Worm (Caenorhabditis elegans) whole organism, mixed stage, embryonic: ENCODE measurements around the gene C53B7.6.

ENCODE experiments used
- blmp-1 ChIP-seq: fragments of 150-350 bp; optimal IDR thresholded peaks from 2 replicates; lab custom pipeline; 2014; ENCODE audit warnings: missing biosample characterization, missing genetic modification characterization
- ces-1 ChIP-seq: fragments of 150-350 bp; optimal IDR thresholded peaks from 2 replicates; lab custom pipeline; 2014; ENCODE audit warnings: missing biosample characterization, missing genetic modification reagents, missing genetic modification characterization
- elt-1 ChIP-seq: sonication (generic microtip); optimal IDR thresholded peaks from 2 replicates; lab custom pipeline; 2017; ENCODE audit warnings: missing genetic modification characterization, mild to moderate bottlenecking, missing compliant biosample characterization, antibody characterized with exemption, moderate library complexity, borderline replicate concordance; ENCODE audit not compliant: insufficient read depth
- nhr-28 ChIP-seq: fragments of 150-350 bp; optimal IDR thresholded peaks from 2 replicates; lab custom pipeline; 2014; ENCODE audit warnings: missing biosample characterization, missing genetic modification characterization
- snpc-4 ChIP-seq: fragments of 150-350 bp; optimal IDR thresholded peaks from 2 replicates; lab custom pipeline; 2014; ENCODE audit warnings: missing biosample characterization, missing genetic modification characterization
- unc-62 ChIP-seq: fragments of 150-350 bp; optimal IDR thresholded peaks from 2 replicates; lab custom pipeline; 2014; ENCODE audit warnings: missing biosample characterization, missing genetic modification reagents, missing genetic modification characterization

DNA sequence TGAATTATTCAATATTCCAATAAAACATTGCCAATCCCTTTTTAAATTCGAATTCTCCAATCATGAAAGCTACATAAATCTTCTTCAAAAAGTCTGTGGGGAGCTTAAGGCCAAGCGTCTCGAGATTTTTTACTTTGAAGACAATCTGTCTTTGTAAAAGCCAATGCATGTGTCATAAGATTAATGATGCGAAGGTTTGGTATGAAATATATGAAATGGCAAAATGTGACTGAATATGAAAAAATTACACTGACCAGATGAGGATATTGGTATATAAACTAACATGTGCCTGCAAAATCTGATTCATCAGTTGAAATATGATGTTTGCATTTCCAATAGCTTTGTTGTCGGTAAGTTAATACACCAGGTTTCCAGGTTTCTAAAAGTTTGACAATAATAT lies 22.6 kb downstream of the C53B7.6 start, which contains the start of gene C53B7.2:
- TF ChIP-seq snpc-4 (tag; lab: Kevin White, UChicago) (no peak), elt-1 (tag; lab: Kevin White, UChicago) (no peak), blmp-1 (tag; lab: Kevin White, UChicago) (no peak), nhr-28 (tag; lab: Kevin White, UChicago) (no peak), ces-1 (no peak), unc-62 (GFP tag; lab: Kevin White, UChicago) (no peak)
